Fruit fly (Drosophila melanogaster) whole organism, embryonic: ENCODE results near the gene CG2617.

Experiments used
- CG10462 ChIP-seq: fragments of 200-800 bp; sonication (Bioruptor generic); optimal IDR thresholded peaks from 2 replicates; lab custom pipeline; 2016; ENCODE audit warnings: missing biosample characterization, missing genetic modification characterization
- CG11560 ChIP-seq: fragments of 200-800 bp; sonication (Bioruptor generic); IDR thresholded peaks from 3 replicates; pipeline ENCODE4 v1.3.6; 2022; ENCODE audit warnings: missing biosample characterization, missing genetic modification characterization
- CG11696 ChIP-seq: fragments of 200-800 bp; sonication (Bioruptor generic); IDR thresholded peaks from 2 replicates; pipeline ENCODE4 v1.3.6; 2022; ENCODE audit warnings: missing biosample characterization, missing genetic modification characterization
- CG12659 ChIP-seq: fragments of 200-800 bp; sonication (Bioruptor generic); optimal IDR thresholded peaks from 3 replicates; lab custom pipeline; 2017; ENCODE audit warnings: mild to moderate bottlenecking, missing biosample characterization, missing genetic modification reagents, missing genetic modification characterization
- CG14014 ChIP-seq: fragments of 200-800 bp; sonication (Bioruptor generic); IDR thresholded peaks from 2 replicates; pipeline ENCODE4 v1.3.6; 2022; ENCODE audit warnings: missing biosample characterization, missing genetic modification characterization
- CG14860 ChIP-seq: fragments of 200-800 bp; sonication (Bioruptor generic); IDR thresholded peaks from 3 replicates; pipeline ENCODE4 v1.3.6; 2022; ENCODE audit warnings: missing biosample characterization, missing genetic modification characterization; ENCODE audit not compliant: partially characterized antibody
- CG17385 ChIP-seq: fragments of 200-800 bp; sonication (Bioruptor generic); optimal IDR thresholded peaks from 3 replicates; lab custom pipeline; 2018; ENCODE audit warnings: missing biosample characterization, mild to moderate bottlenecking, missing genetic modification characterization
- CG18262 ChIP-seq: fragments of 200-800 bp; optimal IDR thresholded peaks from 3 replicates; lab custom pipeline; 2019; ENCODE audit warnings: missing biosample characterization, mild to moderate bottlenecking, missing genetic modification characterization, moderate library complexity
- CG4707 ChIP-seq: fragments of 200-800 bp; sonication (Bioruptor generic); optimal IDR thresholded peaks from 2 replicates; lab custom pipeline; 2018; ENCODE audit warnings: missing biosample characterization, mild to moderate bottlenecking, missing genetic modification characterization, moderate library complexity
- CG6272 ChIP-seq: fragments of 200-800 bp; sonication (Bioruptor generic); IDR thresholded peaks from 2 replicates; pipeline ENCODE4 v1.3.6; 2022; ENCODE audit warnings: missing biosample characterization, missing genetic modification characterization
- CG6791 ChIP-seq: fragments of 200-800 bp; sonication (Bioruptor generic); IDR thresholded peaks from 3 replicates; pipeline ENCODE4 v1.3.6; 2022; ENCODE audit warnings: missing biosample characterization, missing genetic modification characterization; ENCODE audit not compliant: partially characterized antibody
- CG7372 ChIP-seq: fragments of 200-800 bp; sonication (Bioruptor generic); IDR thresholded peaks from 2 replicates; pipeline ENCODE4 v1.3.6; 2022; ENCODE audit warnings: missing biosample characterization, missing genetic modification characterization
- CHES-1-like ChIP-seq: fragments of 200-800 bp; sonication (Bioruptor generic); optimal IDR thresholded peaks from 2 replicates; lab custom pipeline; 2016; ENCODE audit warnings: missing biosample characterization, missing genetic modification characterization
- CTCF ChIP-seq: fragments of 200-800 bp; sonication (Bioruptor generic); optimal IDR thresholded peaks from 2 replicates; lab custom pipeline; 2017; ENCODE audit warnings: missing biosample characterization, mild to moderate bottlenecking, missing genetic modification characterization, moderate library complexity
- Dip2 ChIP-seq: fragments of 200-800 bp; sonication (Bioruptor generic); IDR thresholded peaks from 2 replicates; pipeline ENCODE4 v1.3.6; 2022; ENCODE audit warnings: missing biosample characterization, missing genetic modification characterization
- Fer2 ChIP-seq: fragments of 200-800 bp; sonication (Bioruptor generic); optimal IDR thresholded peaks from 2 replicates; lab custom pipeline; 2018; ENCODE audit warnings: missing biosample characterization, mild to moderate bottlenecking, missing genetic modification characterization, moderate library complexity
- Lpt ChIP-seq: fragments of >200 bp; optimal IDR thresholded peaks from 2 replicates; lab custom pipeline; 2018; ENCODE audit warnings: missing biosample characterization, missing genetic modification characterization
- Med ChIP-seq: fragments of 200-800 bp; sonication (Bioruptor generic); peaks from one replicate; lab custom pipeline; 2016; ENCODE audit warnings: missing biosample characterization, missing genetic modification characterization, mild to moderate bottlenecking, inconsistent platforms, moderate library complexity
- Mes4 ChIP-seq: fragments of 200-800 bp; sonication (Bioruptor generic); optimal IDR thresholded peaks from 2 replicates; lab custom pipeline; 2016; ENCODE audit warnings: missing biosample characterization, missing genetic modification characterization
- Neu2 ChIP-seq: fragments of 200-800 bp; sonication (Bioruptor generic); optimal IDR thresholded peaks from 3 replicates; lab custom pipeline; 2016; ENCODE audit warnings: missing biosample characterization, missing genetic modification characterization, borderline replicate concordance
- Nf-YA ChIP-seq: fragments of 200-800 bp; sonication (Bioruptor generic); IDR thresholded peaks from 2 replicates; pipeline ENCODE4 v1.3.6; 2022; ENCODE audit warnings: missing biosample characterization, missing genetic modification characterization
- NfI ChIP-seq: fragments of 200-800 bp; sonication (Bioruptor generic); optimal IDR thresholded peaks from 3 replicates; lab custom pipeline; 2018; ENCODE audit warnings: missing biosample characterization, mild to moderate bottlenecking, missing genetic modification characterization, moderate library complexity
- Ptx1 ChIP-seq: fragments of 200-800 bp; sonication (Bioruptor generic); IDR thresholded peaks from 2 replicates; pipeline ENCODE4 v1.3.6; 2022; ENCODE audit warnings: missing biosample characterization, missing genetic modification characterization
- Sin3A ChIP-seq: fragments of >200 bp; optimal IDR thresholded peaks from 2 replicates; lab custom pipeline; 2018
- Six4 ChIP-seq: fragments of 200-800 bp; sonication (Bioruptor generic); optimal IDR thresholded peaks from 2 replicates; lab custom pipeline; 2016; ENCODE audit warnings: missing biosample characterization, missing genetic modification characterization
- Trl ChIP-seq, 3 experiments: fragments of >200 bp in 2 of 3; fragments of 200-800 bp in 1 of 3; sonication (Bioruptor generic) in 1 of 3; optimal IDR thresholded peaks; 2 replicates in 1 of 3; 3 replicates in 2 of 3; lab custom pipeline; 2016 to 2017; ENCODE audit warnings: missing biosample characterization in 1 of 3, missing genetic modification characterization in 1 of 3
- abd-A ChIP-seq: fragments of 200-800 bp; sonication (Bioruptor generic); optimal IDR thresholded peaks from 3 replicates; lab custom pipeline; 2019; ENCODE audit warnings: missing biosample characterization, mild to moderate bottlenecking, missing genetic modification characterization, moderate library complexity
- al ChIP-seq: fragments of 200-800 bp; sonication (Bioruptor generic); IDR thresholded peaks from 2 replicates; pipeline ENCODE4 v1.3.6; 2022; ENCODE audit warnings: missing biosample characterization, missing genetic modification characterization
- az2 ChIP-seq: fragments of 200-800 bp; sonication (Bioruptor generic); optimal IDR thresholded peaks from 3 replicates; lab custom pipeline; 2016; ENCODE audit warnings: missing biosample characterization, missing genetic modification characterization
- caup ChIP-seq: fragments of 200-800 bp; sonication (Bioruptor generic); optimal IDR thresholded peaks from 3 replicates; lab custom pipeline; 2017; ENCODE audit warnings: missing biosample characterization, mild to moderate bottlenecking, missing genetic modification characterization, moderate library complexity; ENCODE audit not compliant: severe bottlenecking
- dmrt11E ChIP-seq: fragments of 200-800 bp; sonication (Bioruptor generic); optimal IDR thresholded peaks from 3 replicates; lab custom pipeline; 2018; ENCODE audit warnings: missing biosample characterization, mild to moderate bottlenecking, missing genetic modification characterization, moderate library complexity
- emc ChIP-seq: fragments of 200-800 bp; sonication (Bioruptor generic); optimal IDR thresholded peaks from 2 replicates; lab custom pipeline; 2016; ENCODE audit warnings: missing biosample characterization, missing genetic modification characterization
- en ChIP-seq: fragments of 200-800 bp; sonication (Bioruptor generic); optimal IDR thresholded peaks from 2 replicates; lab custom pipeline; 2016; ENCODE audit warnings: missing biosample characterization, missing genetic modification characterization
- eve ChIP-seq, 2 experiments: fragments of >200 bp; optimal IDR thresholded peaks; 2 replicates each; lab custom pipeline; 2017; ENCODE audit warnings: missing biosample characterization in 2 of 2, missing genetic modification characterization in 2 of 2
- fd96Cb ChIP-seq: fragments of 200-800 bp; sonication (Bioruptor generic); optimal IDR thresholded peaks from 2 replicates; lab custom pipeline; 2018; ENCODE audit warnings: missing biosample characterization, mild to moderate bottlenecking, missing genetic modification characterization, moderate library complexity
- grn ChIP-seq: fragments of 200-800 bp; sonication (Bioruptor generic); optimal IDR thresholded peaks from 3 replicates; lab custom pipeline; 2017; ENCODE audit warnings: missing biosample characterization, missing genetic modification characterization
- klu ChIP-seq: fragments of 200-800 bp; sonication (Bioruptor generic); IDR thresholded peaks from 2 replicates; pipeline ENCODE4 v1.3.6; 2022; ENCODE audit warnings: missing biosample characterization, missing genetic modification characterization
- kni ChIP-seq: fragments of 200-800 bp; sonication (Bioruptor generic); optimal IDR thresholded peaks from 3 replicates; lab custom pipeline; 2017; ENCODE audit warnings: mild to moderate bottlenecking, missing biosample characterization, missing genetic modification reagents, missing genetic modification characterization
- nerfin-2 ChIP-seq: fragments of 200-800 bp; sonication (Bioruptor generic); IDR thresholded peaks from 2 replicates; pipeline ENCODE4 v1.3.6; 2022; ENCODE audit warnings: missing biosample characterization, missing genetic modification characterization; ENCODE audit not compliant: partially characterized antibody
- nmo ChIP-seq: fragments of 200-800 bp; sonication (Bioruptor generic); optimal IDR thresholded peaks from 2 replicates; lab custom pipeline; 2018; ENCODE audit warnings: missing biosample characterization, mild to moderate bottlenecking, missing genetic modification characterization, moderate library complexity
- pb ChIP-seq: fragments of 200-800 bp; sonication (Bioruptor generic); optimal IDR thresholded peaks from 3 replicates; lab custom pipeline; 2016; ENCODE audit warnings: missing biosample characterization, missing genetic modification characterization
- phol ChIP-seq: fragments of 200-800 bp; sonication (Bioruptor generic); optimal IDR thresholded peaks from 3 replicates; lab custom pipeline; 2018; ENCODE audit warnings: missing biosample characterization, mild to moderate bottlenecking, missing genetic modification characterization, moderate library complexity
- pita ChIP-seq: fragments of 200-800 bp; sonication (Bioruptor generic); optimal IDR thresholded peaks from 2 replicates; lab custom pipeline; 2017; ENCODE audit warnings: missing biosample characterization, mild to moderate bottlenecking, missing genetic modification characterization
- psq ChIP-seq: fragments of 200-800 bp; sonication (Bioruptor generic); optimal IDR thresholded peaks from 2 replicates; lab custom pipeline; 2017; ENCODE audit warnings: missing biosample characterization, missing genetic modification characterization
- ro ChIP-seq: fragments of 200-800 bp; sonication (Bioruptor generic); IDR thresholded peaks from 2 replicates; pipeline ENCODE4 v1.3.6; 2022; ENCODE audit warnings: missing biosample characterization, missing genetic modification characterization
- sd ChIP-seq: fragments of 200-800 bp; sonication (Bioruptor generic); optimal IDR thresholded peaks from 3 replicates; lab custom pipeline; 2018; ENCODE audit warnings: missing biosample characterization, mild to moderate bottlenecking, missing genetic modification characterization, moderate library complexity
- so ChIP-seq: fragments of 200-800 bp; sonication (Bioruptor generic); IDR thresholded peaks from 3 replicates; pipeline ENCODE4 v1.3.6; 2022; ENCODE audit warnings: missing biosample characterization, missing genetic modification characterization
- tio ChIP-seq: fragments of 200-800 bp; sonication (Bioruptor generic); optimal IDR thresholded peaks from 2 replicates; lab custom pipeline; 2017; ENCODE audit warnings: missing biosample characterization, missing genetic modification characterization, inconsistent platforms
- vfl ChIP-seq: fragments of 200-800 bp; sonication (Bioruptor generic); optimal IDR thresholded peaks from 2 replicates; lab custom pipeline; 2016; ENCODE audit warnings: missing biosample characterization, missing genetic modification characterization
- wek ChIP-seq: fragments of 200-800 bp; sonication (Bioruptor generic); optimal IDR thresholded peaks from 3 replicates; lab custom pipeline; 2018; ENCODE audit warnings: missing biosample characterization, mild to moderate bottlenecking, missing genetic modification characterization, moderate library complexity
- wor ChIP-seq: fragments of 200-800 bp; sonication (Bioruptor generic); IDR thresholded peaks from 2 replicates; pipeline ENCODE4 v1.3.6; 2022; ENCODE audit warnings: missing biosample characterization, missing genetic modification characterization
- zen ChIP-seq: fragments of 200-800 bp; sonication (Bioruptor generic); optimal IDR thresholded peaks from 3 replicates; lab custom pipeline; 2018; ENCODE audit warnings: missing biosample characterization, mild to moderate bottlenecking, missing genetic modification characterization, moderate library complexity

The CG2617 gene

DNA sequence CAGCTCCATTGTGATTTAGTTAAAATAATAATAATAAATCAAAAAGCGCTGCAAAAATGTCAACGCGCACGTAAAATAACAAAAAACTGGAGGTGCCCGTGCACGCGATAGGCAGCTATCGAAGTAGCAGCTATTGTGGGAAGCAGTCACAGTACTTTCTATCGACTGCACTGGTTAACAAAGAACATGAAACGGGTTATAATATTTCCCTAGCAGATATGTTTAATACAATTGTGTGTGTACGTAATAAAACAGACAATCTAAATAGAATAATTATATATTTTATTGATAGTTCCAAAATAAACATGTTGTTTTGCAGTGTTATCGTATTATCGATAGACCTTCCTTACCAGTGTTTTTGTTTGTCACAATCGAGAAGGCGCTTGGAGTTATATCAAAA is 6.3 kb upstream of the CG2617 start, which contains the start of the genes CG31678 and IKKepsilon (continued):
- no peak for TF ChIP-seq CG6272 (GFP tag; lab: Robert Waterston, UW)
- 0 out of 2 replicates have a peak, but pooled peaks have one; percentile 23 for TF ChIP-seq al (GFP tag; lab: Robert Waterston, UW)
- no peak for TF ChIP-seq CG17385 (GFP tag; lab: Kevin White, UChicago)
- peak; percentile 35 for TF ChIP-seq CG18262
- TF ChIP-seq kni (GFP tag; lab: Kevin White, UChicago), result no peak
- no peak for TF ChIP-seq CG11560 (tag; lab: Robert Waterston, UW)
- peak; percentile 33 for TF ChIP-seq az2
- TF ChIP-seq Neu2 (GFP tag; lab: Kevin White, UChicago), result no peak
- peak; percentile 92 for TF ChIP-seq CG14860 (GFP tag; lab: Robert Waterston, UW)
- TF ChIP-seq Dip2, result no peak
- TF ChIP-seq wek, result no peak
- TF ChIP-seq abd-A (tag; lab: Kevin White, UChicago), result no peak
- no peak for TF ChIP-seq pb (GFP tag; lab: Kevin White, UChicago)
- TF ChIP-seq klu (GFP tag; lab: Robert Waterston, UW), result no peak
- no peak for TF ChIP-seq CG4707 (GFP tag; lab: Kevin White, UChicago)
- no peak for TF ChIP-seq Fer2 (tag; lab: Kevin White, UChicago)
- TF ChIP-seq CG14014 (GFP tag; lab: Robert Waterston, UW), result no peak
- no peak for TF ChIP-seq eve (GFP tag; optimal IDR thresholded peaks at IDR 0.05; lab: Kevin White, UChicago)
- TF ChIP-seq CG10462 (GFP tag; lab: Kevin White, UChicago), result no peak
- no peak for TF ChIP-seq CHES-1-like (GFP tag; lab: Kevin White, UChicago)
- peak; percentile 52 for TF ChIP-seq phol
- no peak for TF ChIP-seq CG7372 (GFP tag; lab: Robert Waterston, UW)
- no peak for TF ChIP-seq zen
- TF ChIP-seq Trl (optimal IDR thresholded peaks at IDR 0.05; lab: Kevin White, UChicago), result no peak
- TF ChIP-seq Trl (GFP tag; optimal IDR thresholded peaks at IDR 0.05; lab: Kevin White, UChicago), result no peak
- TF ChIP-seq CG6791, result peak; percentile 90
- TF ChIP-seq pita (GFP tag; lab: Kevin White, UChicago), result no peak
- peak; percentile 97 for TF ChIP-seq nerfin-2 (GFP tag; lab: Robert Waterston, UW)
- TF ChIP-seq Sin3A (lab: Kevin White, UChicago), result peak; percentile 3
- TF ChIP-seq CG12659 (GFP tag; lab: Kevin White, UChicago), result peak; percentile 69
- TF ChIP-seq en (GFP tag; lab: Kevin White, UChicago), result no peak
- TF ChIP-seq vfl, result no peak
- TF ChIP-seq Med (GFP tag; lab: Kevin White, UChicago), result peak; percentile 76
- no peak for TF ChIP-seq so
- no peak for TF ChIP-seq wor (GFP tag; lab: Robert Waterston, UW)
- no peak for TF ChIP-seq caup
- no peak for TF ChIP-seq Nf-YA (GFP tag; lab: Robert Waterston, UW)
- no peak for TF ChIP-seq CG11696 (GFP tag; lab: Robert Waterston, UW)
- TF ChIP-seq emc, result no peak
- TF ChIP-seq dmrt11E, result peak; percentile 24
- no peak for TF ChIP-seq CTCF (GFP tag; lab: Kevin White, UChicago)
- no peak for TF ChIP-seq psq (GFP tag; lab: Kevin White, UChicago)
- TF ChIP-seq sd (tag; lab: Kevin White, UChicago), result no peak
- TF ChIP-seq fd96Cb, result no peak
- TF ChIP-seq Six4, result no peak
- TF ChIP-seq nmo (GFP tag; lab: Kevin White, UChicago), result peak; percentile 66
- TF ChIP-seq Ptx1 (GFP tag; lab: Robert Waterston, UW), result no peak
- peak; percentile 34 for TF ChIP-seq NfI (GFP tag; lab: Kevin White, UChicago)
- TF ChIP-seq ro (GFP tag; lab: Robert Waterston, UW), result no peak
- TF ChIP-seq tio, result no peak
- no peak for TF ChIP-seq Lpt (GFP tag; lab: Kevin White, UChicago)
- TF ChIP-seq grn (GFP tag; lab: Kevin White, UChicago), result no peak
- no peak for TF ChIP-seq Mes4 (GFP tag; lab: Kevin White, UChicago)
